Fruit fly (Drosophila melanogaster) Kc167 (cell line): ENCODE data around the gene tgo.

Source experiments
- Myc ChIP-seq: fragments of >200 bp; optimal IDR thresholded peaks from 2 replicates; lab custom pipeline; 2017; ENCODE audit warnings: missing external identifiers
- Sin3A ChIP-seq: fragments of >200 bp; optimal IDR thresholded peaks from 2 replicates; lab custom pipeline; 2018; ENCODE audit warnings: missing external identifiers
- insv ChIP-seq: fragments of >200 bp; optimal IDR thresholded peaks from 3 replicates; lab custom pipeline; 2018; ENCODE audit warnings: missing external identifiers
- psq ChIP-seq: fragments of >200 bp; optimal IDR thresholded peaks from 2 replicates; lab custom pipeline; 2017; ENCODE audit warnings: missing external identifiers
- ttk ChIP-seq: sonication (Bioruptor generic); optimal IDR thresholded peaks from 2 replicates; lab custom pipeline; 2017; ENCODE audit warnings: missing external identifiers

DNA sequence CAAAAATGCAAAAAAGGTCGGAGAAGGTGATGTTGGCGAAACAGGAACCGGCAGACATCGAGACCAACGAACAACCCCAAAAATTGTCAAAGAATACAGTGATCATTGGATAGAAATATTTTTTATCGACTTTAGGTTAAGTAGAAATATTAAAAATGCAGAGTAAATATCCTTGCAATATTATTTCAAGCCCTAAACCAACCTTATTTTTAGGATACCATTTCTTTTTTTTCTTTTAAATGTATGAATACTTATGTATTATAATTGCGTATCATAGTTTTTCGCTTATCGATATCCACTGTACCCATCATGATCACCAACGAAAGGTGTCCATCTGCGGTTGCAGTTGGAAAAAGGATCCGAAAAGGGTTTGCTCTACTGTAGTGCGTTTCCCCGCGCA lies 15.4 kb upstream of the tgo start:
- TF ChIP-seq Myc (no peak), insv (lab: Kevin White, UChicago) (no peak), ttk (no peak), Sin3A (lab: Kevin White, UChicago) (no peak), psq (no peak)
